Fruit fly (Drosophila melanogaster) whole organism, embryonic: ENCODE measurements around the gene CG4025.

Source experiments
- Adf1 ChIP-seq: fragments of 200-800 bp; sonication (Bioruptor generic); IDR thresholded peaks from 2 replicates; pipeline ENCODE4 v1.3.6; 2022; ENCODE audit warnings: missing biosample characterization, missing genetic modification characterization
- B-H1 ChIP-seq: fragments of 200-800 bp; sonication (Bioruptor generic); IDR thresholded peaks from 3 replicates; pipeline ENCODE4 v1.3.6; 2022; ENCODE audit warnings: missing biosample characterization, missing genetic modification characterization
- CG10321 ChIP-seq: fragments of 200-800 bp; sonication (Bioruptor generic); IDR thresholded peaks from 2 replicates; pipeline ENCODE4 v1.3.6; 2022; ENCODE audit warnings: missing biosample characterization, missing genetic modification characterization
- CG11723 ChIP-seq: fragments of 200-800 bp; sonication (Bioruptor generic); optimal IDR thresholded peaks from 2 replicates; lab custom pipeline; 2017; ENCODE audit warnings: missing biosample characterization, mild to moderate bottlenecking, missing genetic modification characterization
- CG14667 ChIP-seq: fragments of 200-800 bp; sonication (Bioruptor generic); IDR thresholded peaks from 2 replicates; pipeline ENCODE4 v1.3.6; 2022; ENCODE audit warnings: missing biosample characterization, missing genetic modification characterization
- CG1603 ChIP-seq: fragments of 200-800 bp; sonication (Bioruptor generic); optimal IDR thresholded peaks from 2 replicates; lab custom pipeline; 2019; ENCODE audit warnings: missing biosample characterization, mild to moderate bottlenecking, missing genetic modification characterization, moderate library complexity
- CG17359 ChIP-seq: fragments of 200-800 bp; sonication (Bioruptor generic); optimal IDR thresholded peaks from 3 replicates; lab custom pipeline; 2018; ENCODE audit warnings: missing biosample characterization, mild to moderate bottlenecking, missing genetic modification characterization, moderate library complexity
- CG17361 ChIP-seq: fragments of 200-800 bp; sonication (Bioruptor generic); IDR thresholded peaks from 3 replicates; pipeline ENCODE4 v1.3.6; 2022; ENCODE audit warnings: missing biosample characterization, missing genetic modification characterization
- CG2199 ChIP-seq: fragments of 200-800 bp; sonication (Bioruptor generic); IDR thresholded peaks from 3 replicates; pipeline ENCODE4 v1.3.6; 2022; ENCODE audit warnings: missing biosample characterization, missing genetic modification characterization
- CG2202 ChIP-seq: fragments of 200-800 bp; sonication (Bioruptor generic); optimal IDR thresholded peaks from 2 replicates; lab custom pipeline; 2018; ENCODE audit warnings: missing biosample characterization, mild to moderate bottlenecking, missing genetic modification characterization
- CG2678 ChIP-seq: fragments of 200-800 bp; sonication (Bioruptor generic); optimal IDR thresholded peaks from 3 replicates; lab custom pipeline; 2019; ENCODE audit warnings: missing biosample characterization, mild to moderate bottlenecking, missing genetic modification characterization, moderate library complexity
- CG32532 ChIP-seq: fragments of 200-800 bp; sonication (Bioruptor generic); IDR thresholded peaks from 2 replicates; pipeline ENCODE4 v1.3.6; 2022; ENCODE audit warnings: missing biosample characterization, missing genetic modification characterization
- CG42726 ChIP-seq: fragments of 200-800 bp; sonication (Bioruptor generic); IDR thresholded peaks from 2 replicates; pipeline ENCODE4 v1.3.6; 2022; ENCODE audit warnings: missing biosample characterization, missing genetic modification characterization; ENCODE audit not compliant: partially characterized antibody
- CG7928 ChIP-seq: fragments of 200-800 bp; sonication (Bioruptor generic); optimal IDR thresholded peaks from 2 replicates; lab custom pipeline; 2017; ENCODE audit warnings: missing biosample characterization, mild to moderate bottlenecking, missing genetic modification characterization
- CG9609 ChIP-seq: fragments of 200-800 bp; sonication (Bioruptor generic); optimal IDR thresholded peaks from 3 replicates; lab custom pipeline; 2016; ENCODE audit warnings: missing biosample characterization, missing genetic modification characterization
- D19B ChIP-seq: fragments of 200-800 bp; sonication (Bioruptor generic); optimal IDR thresholded peaks from 2 replicates; lab custom pipeline; 2017; ENCODE audit warnings: missing biosample characterization, mild to moderate bottlenecking, missing genetic modification characterization
- Dad ChIP-seq: fragments of 200-800 bp; sonication (Bioruptor generic); optimal IDR thresholded peaks from 3 replicates; lab custom pipeline; 2016; ENCODE audit warnings: missing biosample characterization, missing genetic modification characterization
- Deaf1 ChIP-seq: fragments of 200-800 bp; optimal IDR thresholded peaks from 3 replicates; lab custom pipeline; 2019; ENCODE audit warnings: missing biosample characterization, mild to moderate bottlenecking, missing genetic modification characterization, moderate library complexity
- Dp ChIP-seq: fragments of 200-800 bp; sonication (Bioruptor generic); optimal IDR thresholded peaks from 2 replicates; lab custom pipeline; 2018; ENCODE audit warnings: missing biosample characterization, mild to moderate bottlenecking, missing genetic modification characterization, moderate library complexity
- E2f2 ChIP-seq: fragments of 200-800 bp; sonication (Bioruptor generic); IDR thresholded peaks from 2 replicates; pipeline ENCODE4 v1.3.6; 2022; ENCODE audit warnings: missing biosample characterization, missing genetic modification characterization
- HLH3B ChIP-seq: fragments of 200-800 bp; sonication (Bioruptor generic); IDR thresholded peaks from 2 replicates; pipeline ENCODE4 v1.3.6; 2022; ENCODE audit warnings: missing biosample characterization, missing genetic modification characterization
- Med ChIP-seq: fragments of 200-800 bp; sonication (Bioruptor generic); peaks from one replicate; lab custom pipeline; 2016; ENCODE audit warnings: missing biosample characterization, missing genetic modification characterization, mild to moderate bottlenecking, inconsistent platforms, moderate library complexity
- Mes4 ChIP-seq: fragments of 200-800 bp; sonication (Bioruptor generic); optimal IDR thresholded peaks from 2 replicates; lab custom pipeline; 2016; ENCODE audit warnings: missing biosample characterization, missing genetic modification characterization
- Rfx ChIP-seq: fragments of 200-800 bp; sonication (Bioruptor generic); IDR thresholded peaks from 2 replicates; pipeline ENCODE4 v1.3.6; 2022; ENCODE audit warnings: missing biosample characterization, missing genetic modification characterization
- abd-A ChIP-seq: fragments of 200-800 bp; sonication (Bioruptor generic); optimal IDR thresholded peaks from 3 replicates; lab custom pipeline; 2019; ENCODE audit warnings: missing biosample characterization, mild to moderate bottlenecking, missing genetic modification characterization, moderate library complexity
- ara ChIP-seq: fragments of 200-800 bp; sonication (Bioruptor generic); IDR thresholded peaks from 2 replicates; pipeline ENCODE4 v1.3.6; 2022; ENCODE audit warnings: missing biosample characterization, missing genetic modification characterization
- ase ChIP-seq: fragments of 200-800 bp; sonication (Bioruptor generic); IDR thresholded peaks from 3 replicates; pipeline ENCODE4 v1.3.6; 2022; ENCODE audit warnings: missing biosample characterization, missing genetic modification characterization
- ato ChIP-seq: fragments of 200-800 bp; sonication (Bioruptor generic); IDR thresholded peaks from 2 replicates; pipeline ENCODE4 v1.3.6; 2022; ENCODE audit warnings: missing biosample characterization, missing genetic modification characterization; ENCODE audit not compliant: partially characterized antibody
- chn ChIP-seq: fragments of 200-800 bp; sonication (Bioruptor generic); optimal IDR thresholded peaks from 2 replicates; lab custom pipeline; 2016; ENCODE audit warnings: missing biosample characterization, missing genetic modification characterization
- crol ChIP-seq: fragments of 200-800 bp; sonication (Bioruptor generic); IDR thresholded peaks from 2 replicates; pipeline ENCODE4 v1.3.6; 2022; ENCODE audit warnings: missing biosample characterization, missing genetic modification characterization
- da ChIP-seq: fragments of 200-800 bp; sonication (Bioruptor generic); optimal IDR thresholded peaks from 2 replicates; lab custom pipeline; 2016; ENCODE audit warnings: missing biosample characterization, missing genetic modification characterization
- ewg ChIP-seq: fragments of 200-800 bp; sonication (Bioruptor generic); optimal IDR thresholded peaks from 3 replicates; lab custom pipeline; 2017; ENCODE audit warnings: mild to moderate bottlenecking, missing biosample characterization, missing genetic modification reagents, missing genetic modification characterization
- eyg ChIP-seq: fragments of 200-800 bp; sonication (Bioruptor generic); optimal IDR thresholded peaks from 3 replicates; lab custom pipeline; 2016; ENCODE audit warnings: missing biosample characterization, missing genetic modification characterization
- fd102C ChIP-seq: fragments of 200-800 bp; sonication (Bioruptor generic); optimal IDR thresholded peaks from 2 replicates; lab custom pipeline; 2018; ENCODE audit warnings: missing biosample characterization, mild to moderate bottlenecking, missing genetic modification characterization, moderate library complexity
- jing ChIP-seq: fragments of 200-800 bp; sonication (Bioruptor generic); optimal IDR thresholded peaks from 2 replicates; lab custom pipeline; 2018; ENCODE audit warnings: missing biosample characterization, mild to moderate bottlenecking, missing genetic modification characterization
- kay ChIP-seq: fragments of 200-800 bp; sonication (Bioruptor generic); optimal IDR thresholded peaks from 2 replicates; lab custom pipeline; 2016; ENCODE audit warnings: missing biosample characterization, missing genetic modification characterization
- ken ChIP-seq: fragments of 200-800 bp; sonication (Bioruptor generic); IDR thresholded peaks from 3 replicates; pipeline ENCODE4 v1.3.6; 2022; ENCODE audit warnings: missing biosample characterization, missing genetic modification characterization
- lmd ChIP-seq: fragments of 200-800 bp; sonication (Bioruptor generic); IDR thresholded peaks from 2 replicates; pipeline ENCODE4 v1.3.6; 2022; ENCODE audit warnings: missing biosample characterization, missing genetic modification characterization
- pan ChIP-seq, 4 experiments: fragments of >200 bp in 3 of 4; fragments of 200-800 bp in 1 of 4; sonication (Bioruptor generic) in 1 of 4; optimal IDR thresholded peaks in 3 of 4; IDR thresholded peaks in 1 of 4; 2 replicates each; pipeline versions ENCODE4 v1.3.6 to Lab custom; 2017 to 2022; ENCODE audit warnings: missing biosample characterization in 2 of 4, missing genetic modification characterization in 2 of 4, mixed read lengths in 1 of 4
- pb ChIP-seq: fragments of 200-800 bp; sonication (Bioruptor generic); optimal IDR thresholded peaks from 3 replicates; lab custom pipeline; 2016; ENCODE audit warnings: missing biosample characterization, missing genetic modification characterization
- pros ChIP-seq: fragments of 200-800 bp; sonication (Bioruptor generic); optimal IDR thresholded peaks from 3 replicates; lab custom pipeline; 2019; ENCODE audit warnings: missing biosample characterization, mild to moderate bottlenecking, missing genetic modification characterization, moderate library complexity
- pzg ChIP-seq: fragments of 200-800 bp; sonication (Bioruptor generic); optimal IDR thresholded peaks from 3 replicates; lab custom pipeline; 2018; ENCODE audit warnings: missing biosample characterization, mild to moderate bottlenecking, missing genetic modification characterization, moderate library complexity
- repo ChIP-seq: fragments of 200-800 bp; sonication (Bioruptor generic); optimal IDR thresholded peaks from 2 replicates; lab custom pipeline; 2016; ENCODE audit warnings: missing biosample characterization, missing genetic modification characterization
- sens-2 ChIP-seq: fragments of 200-800 bp; sonication (Bioruptor generic); IDR thresholded peaks from 2 replicates; pipeline ENCODE4 v1.3.6; 2022; ENCODE audit warnings: missing biosample characterization, missing genetic modification characterization
- seq ChIP-seq: fragments of 200-800 bp; sonication (Bioruptor generic); IDR thresholded peaks from 2 replicates; pipeline ENCODE4 v1.3.6; 2022; ENCODE audit warnings: missing biosample characterization, missing genetic modification characterization
- so ChIP-seq: fragments of 200-800 bp; sonication (Bioruptor generic); IDR thresholded peaks from 3 replicates; pipeline ENCODE4 v1.3.6; 2022; ENCODE audit warnings: missing biosample characterization, missing genetic modification characterization
- sr ChIP-seq: fragments of 200-800 bp; sonication (Bioruptor generic); IDR thresholded peaks from 3 replicates; pipeline ENCODE4 v1.3.6; 2022; ENCODE audit warnings: missing biosample characterization, missing genetic modification characterization
- twi ChIP-seq: fragments of 200-800 bp; optimal IDR thresholded peaks from 2 replicates; lab custom pipeline; 2019; ENCODE audit warnings: missing biosample characterization, mild to moderate bottlenecking, missing genetic modification characterization, moderate library complexity
- usp ChIP-seq: fragments of >200 bp; optimal IDR thresholded peaks from 2 replicates; lab custom pipeline; 2017; ENCODE audit warnings: missing biosample characterization, missing genetic modification characterization
- z ChIP-seq: fragments of 200-800 bp; sonication (Bioruptor generic); IDR thresholded peaks from 3 replicates; pipeline ENCODE4 v1.3.6; 2022; ENCODE audit warnings: missing biosample characterization, missing genetic modification characterization
- zfh1 ChIP-seq: fragments of 200-800 bp; sonication (Bioruptor generic); IDR thresholded peaks from 3 replicates; pipeline ENCODE4 v1.3.6; 2022; ENCODE audit warnings: missing biosample characterization, missing genetic modification characterization

CG4025 gene

DNA sequence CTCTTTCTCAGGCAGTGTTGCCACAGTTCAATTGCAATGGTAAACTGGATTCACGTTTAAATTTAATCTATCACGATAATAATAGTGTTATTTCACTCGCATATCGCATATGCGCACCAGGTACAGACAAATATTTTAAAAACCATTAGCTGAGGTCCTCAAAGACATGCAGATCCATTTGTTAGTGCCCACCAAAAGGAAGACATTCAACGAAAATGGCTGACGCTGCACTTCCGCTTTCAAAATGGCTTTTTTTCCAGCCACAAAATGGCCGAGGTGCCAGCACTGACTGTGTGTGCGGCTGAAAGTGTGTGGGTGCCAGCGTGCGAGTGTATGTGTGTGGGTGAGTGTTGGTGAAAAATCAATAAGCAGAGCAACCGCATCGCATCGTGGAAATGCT is 15.6 kb upstream of the CG4025 start (continued):
- TF ChIP-seq CG7928 (GFP tag; lab: Kevin White, UChicago), result no peak
- TF ChIP-seq lmd (GFP tag; lab: Robert Waterston, UW), result 0 out of 2 replicates have a peak, but pooled peaks have one; percentile 18
- TF ChIP-seq Dad (GFP tag; lab: Kevin White, UChicago), result no peak
- peak; percentile 18 for TF ChIP-seq Mes4 (GFP tag; lab: Kevin White, UChicago)
- no peak for TF ChIP-seq pan (optimal IDR thresholded peaks at IDR 0.05; lab: Kevin White, UChicago)
- TF ChIP-seq pan (GFP tag; optimal IDR thresholded peaks at IDR 0.05 in 1 of 2, IDR thresholded peaks at IDR 0.05 in 1 of 2), result peak in 1 of 2 experiments; percentile 31
- TF ChIP-seq twi (tag; lab: Kevin White, UChicago), result peak; percentile 27
- no peak for TF ChIP-seq fd102C (GFP tag; lab: Kevin White, UChicago)
- no peak for TF ChIP-seq da (GFP tag; lab: Kevin White, UChicago)
- no peak for TF ChIP-seq B-H1 (GFP tag; lab: Robert Waterston, UW)
- peak; percentile 23 for TF ChIP-seq pb (GFP tag; lab: Kevin White, UChicago)

DNA sequence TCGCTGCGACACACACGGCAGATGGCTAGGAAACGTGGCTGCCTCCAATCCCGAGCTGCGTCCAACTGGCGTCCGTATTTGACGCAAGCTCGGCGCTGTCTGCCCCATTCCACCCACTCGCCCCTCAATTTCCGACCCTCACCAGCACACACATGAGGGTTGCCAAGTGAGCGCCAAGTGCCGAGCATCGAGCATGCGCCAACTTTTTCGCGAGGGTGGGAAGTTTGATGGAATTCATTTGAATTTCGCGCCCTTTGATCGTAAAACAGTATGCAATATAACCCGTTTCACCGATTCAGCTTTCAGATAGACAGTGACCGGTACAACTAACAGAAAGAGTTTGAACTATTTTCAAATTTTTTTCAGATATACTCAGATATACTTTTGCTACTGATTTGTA is 14.9 kb upstream of the CG4025 start, which contains the start of gene Sik2:
Gene Sik2 (minus strand): TSS at position 67 of the 400 bp plus-strand sequence.
- TF ChIP-seq CG14667 (GFP tag; lab: Robert Waterston, UW) (no peak), kay (GFP tag; lab: Kevin White, UChicago) (no peak), ase (GFP tag; lab: Robert Waterston, UW) (no peak), CG2202 (tag; lab: Kevin White, UChicago) (no peak), so (GFP tag; lab: Robert Waterston, UW) (no peak), CG32532 (peak; percentile 17; the same call in 1 of the 2 replicates), sens-2 (GFP tag; lab: Robert Waterston, UW) (no peak), Med (peak; percentile 63), E2f2 (GFP tag; lab: Robert Waterston, UW) (peak; percentile 66), repo (GFP tag; lab: Kevin White, UChicago) (no peak), pros (GFP tag; lab: Kevin White, UChicago) (no peak), ken (no peak), CG17359 (tag; lab: Kevin White, UChicago) (no peak), eyg (GFP tag; lab: Kevin White, UChicago) (no peak), ewg (GFP tag; lab: Kevin White, UChicago) (peak; percentile 88), CG1603 (no peak), HLH3B (GFP tag; lab: Robert Waterston, UW) (no peak), z (GFP tag; lab: Robert Waterston, UW) (no peak), CG42726 (GFP tag; lab: Robert Waterston, UW) (no peak), abd-A (tag; lab: Kevin White, UChicago) (no peak), Rfx (GFP tag; lab: Robert Waterston, UW) (no peak), CG9609 (no peak), ara (GFP tag; lab: Robert Waterston, UW) (no peak), pzg (GFP tag; lab: Kevin White, UChicago) (peak; percentile 25), crol (GFP tag; lab: Robert Waterston, UW) (0 out of 2 replicates have a peak, but pooled peaks have one; percentile 41), CG2678 (tag; lab: Kevin White, UChicago) (no peak), CG11723 (GFP tag; lab: Kevin White, UChicago) (no peak), zfh1 (no peak), seq (no peak), CG10321 (GFP tag; lab: Robert Waterston, UW) (no peak), sr (GFP tag; lab: Robert Waterston, UW) (0 out of 3 replicates have a peak, but pooled peaks have one; percentile 19), D19B (no peak), ato (GFP tag; lab: Robert Waterston, UW) (no peak), CG2199 (no peak), jing (GFP tag; lab: Kevin White, UChicago) (no peak), Adf1 (GFP tag; lab: Robert Waterston, UW) (no peak), Deaf1 (peak; percentile 18), CG17361 (GFP tag; lab: Robert Waterston, UW) (no peak), chn (GFP tag; lab: Kevin White, UChicago) (no peak), usp (GFP tag; lab: Kevin White, UChicago) (no peak), Dp (GFP tag; lab: Kevin White, UChicago) (peak; percentile 48)
